Worm (Caenorhabditis elegans) whole organism, midembryonic: Measurements from ENCODE around the gene srbc-77.

Experiments
- T22C8.4 ChIP-seq: fragments of 200-800 bp; sonication (Bioruptor generic); IDR thresholded peaks from 2 replicates; pipeline ENCODE4 v1.3.6; 2022; ENCODE audit warnings: missing genetic modification characterization, missing compliant biosample characterization
- cog-1 ChIP-seq: sonication (generic microtip); optimal IDR thresholded peaks from 2 replicates; lab custom pipeline; 2016; ENCODE audit warnings: missing genetic modification characterization, missing compliant biosample characterization
- flt-1 ChIP-seq: fragments of 200-800 bp; sonication (Bioruptor generic); IDR thresholded peaks from 2 replicates; pipeline ENCODE4 v1.3.6; 2022; ENCODE audit warnings: missing genetic modification characterization, missing compliant biosample characterization
- klf-2 ChIP-seq: fragments of 200-800 bp; sonication (Bioruptor generic); conservative IDR thresholded peaks from 2 replicates; pipeline ENCODE4 v1.3.6; 2022; ENCODE audit warnings: missing genetic modification reagents, missing genetic modification characterization, missing compliant biosample characterization
- med-1 ChIP-seq: sonication (generic microtip); optimal IDR thresholded peaks from 2 replicates; lab custom pipeline; 2017; ENCODE audit warnings: missing genetic modification characterization, mild to moderate bottlenecking, missing compliant biosample characterization, antibody characterized with exemption, missing genetic modification reagents; ENCODE audit not compliant: insufficient read depth
- ref-1 ChIP-seq: fragments of 200-800 bp; sonication (Bioruptor generic); conservative IDR thresholded peaks from 2 replicates; pipeline ENCODE4 v1.3.6; 2022; ENCODE audit warnings: missing genetic modification reagents, missing genetic modification characterization, missing compliant biosample characterization
- tab-1 ChIP-seq: fragments of 200-800 bp; sonication (Bioruptor generic); IDR thresholded peaks from 2 replicates; pipeline ENCODE4 v1.3.6; 2022; ENCODE audit warnings: missing genetic modification characterization, missing compliant biosample characterization
- ztf-23 ChIP-seq: fragments of 200-800 bp; sonication (Bioruptor generic); IDR thresholded peaks from 2 replicates; pipeline ENCODE4 v1.3.6; 2022; ENCODE audit warnings: missing genetic modification reagents, missing genetic modification characterization, missing compliant biosample characterization
- ztf-29 ChIP-seq: fragments of 200-800 bp; sonication (Bioruptor generic); IDR thresholded peaks from 2 replicates; pipeline ENCODE4 v1.3.6; 2022; ENCODE audit warnings: missing genetic modification reagents, missing genetic modification characterization, missing compliant biosample characterization

The srbc-77 gene

ce11 chrV:15950903-15951302, 20.9 kb downstream of the srbc-77 start, which contains the start of gene srw-59:
srw-59 (minus strand) TSS chrV:15951003.
- TF ChIP-seq T22C8.4 (GFP tag; lab: Robert Waterston, UW) (no peak), ztf-29 (GFP tag; lab: Robert Waterston, UW) (no peak)

- TF ChIP-seq ztf-23 (GFP tag; lab: Robert Waterston, UW) (no peak), klf-2 (GFP tag; lab: Robert Waterston, UW) (no peak), T22C8.4 (GFP tag; lab: Robert Waterston, UW) (no peak), tab-1 (GFP tag; lab: Robert Waterston, UW) (no peak), cog-1 (tag; lab: Kevin White, UChicago) (no peak), ref-1 (GFP tag; lab: Robert Waterston, UW) (no peak), med-1 (no peak), flt-1 (no peak), ztf-29 (GFP tag; lab: Robert Waterston, UW) (no peak)
These were observed 22.8 kb downstream of the srbc-77 start, which contains the start of gene srw-56 for ce11 chrV:15952762-15953161. srw-56 (minus strand) TSS chrV:15952862.

DNA sequence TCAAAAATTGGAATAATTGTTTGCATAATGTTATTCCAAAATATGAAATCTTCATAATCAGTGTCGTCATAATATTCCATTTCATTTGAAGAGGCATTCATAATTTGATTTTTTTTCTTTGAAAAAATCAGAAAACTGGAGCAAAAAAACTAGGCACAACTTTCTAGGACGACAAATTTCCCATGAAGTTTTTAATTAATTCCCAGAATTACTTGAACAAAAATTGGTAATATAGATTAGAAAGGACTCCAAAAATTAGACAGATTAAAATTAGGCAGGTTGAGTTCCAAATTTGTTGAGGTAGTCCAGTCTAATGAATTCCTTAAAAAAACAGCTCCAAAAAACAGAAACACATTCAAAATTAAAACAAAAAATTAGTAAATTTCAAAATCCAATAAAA, 24.9 kb downstream of the srbc-77 start, which contains the start of gene srw-57:
srw-57 (minus strand) TSS at position 101 of the 400 bp plus-strand sequence.
- TF ChIP-seq ztf-23 (GFP tag; lab: Robert Waterston, UW) (no peak), T22C8.4 (GFP tag; lab: Robert Waterston, UW) (no peak), klf-2 (GFP tag; lab: Robert Waterston, UW) (no peak), tab-1 (GFP tag; lab: Robert Waterston, UW) (no peak), ref-1 (GFP tag; lab: Robert Waterston, UW) (no peak), cog-1 (tag; lab: Kevin White, UChicago) (no peak), flt-1 (no peak), ztf-29 (GFP tag; lab: Robert Waterston, UW) (no peak), med-1 (no peak)

- no peak for TF ChIP-seq flt-1
- no peak for TF ChIP-seq ztf-29 (GFP tag; lab: Robert Waterston, UW)
- no peak for TF ChIP-seq ref-1 (GFP tag; lab: Robert Waterston, UW)
- no peak for TF ChIP-seq klf-2 (GFP tag; lab: Robert Waterston, UW)
- no peak for TF ChIP-seq med-1
- TF ChIP-seq ztf-23 (GFP tag; lab: Robert Waterston, UW), result no peak
- TF ChIP-seq T22C8.4 (GFP tag; lab: Robert Waterston, UW), result no peak
- no peak for TF ChIP-seq cog-1 (tag; lab: Kevin White, UChicago)
- TF ChIP-seq tab-1 (GFP tag; lab: Robert Waterston, UW), result no peak
These were observed 25.5 kb downstream of the srbc-77 start, which contains the start of gene srh-186 for ce11 chrV:15955497-15955896. srh-186 (plus strand) TSS chrV:15955797.

DNA sequence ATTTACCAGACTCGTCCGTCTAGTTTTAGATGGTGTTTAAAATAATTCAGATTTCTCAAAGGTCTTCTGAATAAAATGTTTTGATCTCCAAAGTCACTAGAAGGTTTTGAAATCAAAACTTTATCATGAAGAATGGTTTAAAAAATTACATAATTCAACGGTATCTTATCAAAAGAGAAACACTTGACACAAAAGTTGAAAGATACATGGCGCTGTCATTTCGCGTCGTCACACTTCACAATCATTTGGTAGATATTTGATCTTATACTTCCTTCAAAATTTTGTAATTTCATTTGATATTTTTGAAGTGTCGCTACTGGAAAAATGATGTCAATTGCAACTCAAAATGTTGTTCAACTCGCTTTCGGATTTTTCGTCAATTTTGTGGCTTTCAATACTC, 27.1 kb downstream of the srbc-77 start, which contains the start of gene F36G9.3:
F36G9.3 (plus strand) TSS at position 301 of the 400 bp plus-strand sequence.
- TF ChIP-seq T22C8.4 (GFP tag; lab: Robert Waterston, UW) (no peak), tab-1 (GFP tag; lab: Robert Waterston, UW) (no peak)

- no peak for TF ChIP-seq tab-1 (GFP tag; lab: Robert Waterston, UW)
- TF ChIP-seq med-1, result no peak
- no peak for TF ChIP-seq ztf-29 (GFP tag; lab: Robert Waterston, UW)
- TF ChIP-seq klf-2 (GFP tag; lab: Robert Waterston, UW), result no peak
- no peak for TF ChIP-seq T22C8.4 (GFP tag; lab: Robert Waterston, UW)
These were observed 29.5 kb downstream of the srbc-77 start for ce11 chrV:15959456-15959855.

ce11 chrV:15965114-15965513, 35.1 kb downstream of the srbc-77 start, which contains the start of gene sri-2:
sri-2 (minus strand) TSS chrV:15965214.
- TF ChIP-seq ref-1 (GFP tag; lab: Robert Waterston, UW), result no peak
- no peak for TF ChIP-seq med-1

DNA sequence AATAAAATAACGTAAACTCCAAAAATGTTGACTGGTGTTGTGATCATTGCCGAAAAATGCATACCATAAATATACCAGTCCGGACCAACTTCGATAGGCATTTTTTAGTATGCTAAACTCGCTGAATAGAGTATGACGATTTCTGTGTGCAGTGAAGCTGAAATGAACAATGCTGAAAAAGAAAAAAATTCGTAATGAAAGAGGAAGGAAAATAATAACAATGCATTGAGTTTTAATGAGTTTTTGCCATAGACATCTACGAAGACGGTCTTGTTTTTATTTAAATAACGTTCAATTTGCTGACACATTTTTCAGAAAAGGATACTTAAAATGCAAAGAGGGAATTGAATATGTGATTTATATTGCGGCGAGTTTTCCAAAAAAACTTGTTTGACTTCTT, 37.6 kb downstream of the srbc-77 start, which contains the start of gene sri-1:
sri-1 (minus strand) TSS at position 101 of the 400 bp plus-strand sequence.
- TF ChIP-seq cog-1 (tag; lab: Kevin White, UChicago) (no peak), tab-1 (GFP tag; lab: Robert Waterston, UW) (no peak), med-1 (no peak)

ce11 chrV:15969653-15970052, 39.7 kb downstream of the srbc-77 start, which contains the start of gene F36G9.7:
F36G9.7 (minus strand) TSS chrV:15969753.
- TF ChIP-seq flt-1 (no peak), tab-1 (GFP tag; lab: Robert Waterston, UW) (no peak), T22C8.4 (GFP tag; lab: Robert Waterston, UW) (no peak), ref-1 (GFP tag; lab: Robert Waterston, UW) (no peak), cog-1 (tag; lab: Kevin White, UChicago) (no peak), ztf-23 (GFP tag; lab: Robert Waterston, UW) (no peak)

DNA sequence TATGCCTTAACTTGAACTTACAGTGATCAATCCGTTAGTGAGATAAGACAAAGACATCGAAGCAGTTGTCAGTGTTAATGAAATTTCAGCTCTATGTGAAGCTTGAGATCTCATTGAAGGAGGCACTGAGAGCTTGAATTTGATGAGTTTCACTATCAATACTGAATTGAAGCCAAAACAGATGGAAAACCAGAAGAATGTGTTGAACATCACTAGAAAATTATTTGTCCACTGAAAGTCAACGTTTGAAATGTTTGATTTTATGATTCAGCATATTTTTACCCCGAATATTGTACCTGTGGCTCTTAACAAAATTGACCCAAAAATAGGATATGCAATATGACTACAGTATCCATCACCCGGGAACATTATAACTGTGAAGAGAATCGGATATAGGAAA, 40.8 kb downstream of the srbc-77 start:
- TF ChIP-seq ztf-23 (GFP tag; lab: Robert Waterston, UW) (no peak), flt-1 (no peak), klf-2 (GFP tag; lab: Robert Waterston, UW) (no peak), T22C8.4 (GFP tag; lab: Robert Waterston, UW) (no peak), cog-1 (tag; lab: Kevin White, UChicago) (no peak), med-1 (no peak), ztf-29 (GFP tag; lab: Robert Waterston, UW) (no peak), tab-1 (GFP tag; lab: Robert Waterston, UW) (no peak), ref-1 (GFP tag; lab: Robert Waterston, UW) (no peak)

DNA sequence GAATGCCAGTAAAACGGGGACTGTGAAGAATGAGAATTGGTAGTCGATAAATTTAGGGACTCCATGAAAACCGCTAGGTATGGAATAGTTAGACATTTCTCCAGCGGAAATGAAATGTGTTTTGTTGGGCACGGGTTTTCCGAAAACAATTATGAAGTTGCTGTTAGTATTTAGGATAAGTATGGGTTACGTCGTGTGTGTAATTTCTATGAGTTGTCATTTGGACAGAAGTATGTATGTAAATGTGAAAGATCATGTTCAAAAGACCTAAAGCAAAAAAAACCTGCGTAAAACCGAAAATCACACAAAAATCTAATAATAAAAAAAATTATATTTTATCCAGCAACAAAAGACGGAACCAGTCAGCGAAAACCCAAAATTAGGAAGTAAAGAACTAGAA, 42.5 kb downstream of the srbc-77 start, which contains the start of gene sru-23:
sru-23 (minus strand) TSS at position 101 of the 400 bp plus-strand sequence.
- TF ChIP-seq flt-1 (no peak), ztf-23 (GFP tag; lab: Robert Waterston, UW) (no peak), med-1 (no peak), cog-1 (tag; lab: Kevin White, UChicago) (no peak), ztf-29 (GFP tag; lab: Robert Waterston, UW) (no peak), tab-1 (GFP tag; lab: Robert Waterston, UW) (no peak), T22C8.4 (GFP tag; lab: Robert Waterston, UW) (no peak), ref-1 (GFP tag; lab: Robert Waterston, UW) (no peak)
